Fruit fly (Drosophila melanogaster): ENCODE results near the gene Eip74EF.

The Eip74EF gene

DNA sequence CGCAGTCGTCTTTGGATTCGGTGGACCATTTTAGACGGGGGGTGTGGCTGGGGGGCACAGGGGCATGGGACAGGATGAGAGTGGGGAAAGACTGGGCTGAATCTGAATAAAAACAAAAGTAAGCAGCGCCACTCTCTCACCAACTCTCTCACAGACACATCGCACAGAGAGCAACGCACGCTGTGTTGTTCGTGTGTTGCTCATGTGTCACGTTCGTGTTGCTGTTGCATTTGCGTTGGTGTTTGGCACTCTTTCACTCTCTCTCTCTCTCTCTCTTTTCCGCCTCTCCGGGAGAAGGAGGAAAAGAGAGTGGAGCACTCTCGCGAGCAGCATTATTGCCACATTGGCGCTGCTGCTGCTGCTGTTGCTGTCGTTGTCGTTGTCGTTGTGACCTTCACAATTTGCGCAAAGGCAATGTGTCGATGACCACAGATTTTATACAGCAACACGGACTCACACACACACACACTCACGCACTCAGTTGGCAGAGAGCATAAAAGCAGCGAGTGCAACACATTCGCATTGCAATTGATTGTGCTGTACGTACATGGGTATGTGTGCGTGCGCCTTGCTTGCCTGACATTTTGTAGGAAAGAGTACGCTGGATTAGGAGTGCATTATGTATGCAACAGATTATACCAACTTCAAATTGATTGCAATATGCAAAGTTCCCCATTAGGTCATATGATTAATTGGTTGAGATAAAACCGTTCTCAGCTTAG, 55.4 kb downstream of the Eip74EF start:
- TF ChIP-seq CG15710 (tag; optimal IDR thresholded peaks at IDR 0.05), result no peak
- peak; percentile 88 for TF ChIP-seq CG13204 (GFP tag; optimal IDR thresholded peaks at IDR 0.05)
- no peak for TF ChIP-seq Pif1A (GFP tag; optimal IDR thresholded peaks at IDR 0.05)
- peak; percentile 99 for TF ChIP-seq EcR (GFP tag; optimal IDR thresholded peaks at IDR 0.05)
- peak; percentile 48; the same call in 1 of the 3 replicates for TF ChIP-seq CG4496 (GFP tag; IDR thresholded peaks at IDR 0.05)
- TF ChIP-seq fd96Ca (GFP tag; IDR thresholded peaks at IDR 0.05), result peak; percentile 64; the same call in 1 of the 3 replicates
- TF ChIP-seq CG9948 (tag; optimal IDR thresholded peaks at IDR 0.05), result no peak
- TF ChIP-seq Pif1B (GFP tag; optimal IDR thresholded peaks at IDR 0.05), result peak; percentile 49
- peak; percentile 72; the same call in 1 of the 2 replicates for TF ChIP-seq Ets98B (GFP tag; IDR thresholded peaks at IDR 0.05)
- no peak for TF ChIP-seq CG8159 (tag; optimal IDR thresholded peaks at IDR 0.05)
- no peak for TF ChIP-seq CG10348 (GFP tag; IDR thresholded peaks at IDR 0.05)
- peak; percentile 57; the same call in 1 of the 2 replicates for TF ChIP-seq CG12605 (GFP tag; IDR thresholded peaks at IDR 0.05)
- TF ChIP-seq rn (GFP tag; IDR thresholded peaks at IDR 0.05), result no peak
- TF ChIP-seq Snoo (tag; optimal IDR thresholded peaks at IDR 0.05), result peak; percentile 51
- peak; percentile 39 for TF ChIP-seq gl (tag; optimal IDR thresholded peaks at IDR 0.05)
- no peak for TF ChIP-seq CG17806 (tag; optimal IDR thresholded peaks at IDR 0.05)
- TF ChIP-seq CG8301 (tag; optimal IDR thresholded peaks at IDR 0.05), result no peak
- no peak for TF ChIP-seq CG34367 (tag; optimal IDR thresholded peaks at IDR 0.05)
- peak; percentile 43; the same call in 1 of the 2 replicates for TF ChIP-seq CG32121 (GFP tag; IDR thresholded peaks at IDR 0.05)
- no peak for TF ChIP-seq D1 (tag; optimal IDR thresholded peaks at IDR 0.05)
- no peak for TF ChIP-seq CG14655 (GFP tag; optimal IDR thresholded peaks at IDR 0.05)

DNA sequence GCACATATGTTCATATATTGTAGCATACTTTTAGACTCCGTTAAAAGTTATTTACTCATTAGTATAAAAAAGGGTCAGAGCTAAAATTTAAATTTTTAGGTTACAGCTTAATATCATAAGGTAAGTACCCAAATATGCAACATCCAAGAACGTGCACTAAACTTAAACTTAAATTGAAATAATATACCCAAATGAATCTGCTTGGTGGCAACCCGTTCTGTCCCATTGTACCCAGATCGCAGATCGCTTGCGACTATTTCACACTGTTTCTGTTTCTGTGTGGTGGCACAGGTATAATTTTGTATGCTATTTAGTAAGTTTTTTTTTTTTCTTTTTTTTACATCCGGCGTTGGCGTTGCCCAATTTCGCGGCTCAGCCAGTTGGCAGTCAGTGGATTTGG, 56.0 kb downstream of the Eip74EF start:
- TF ChIP-seq CG8159 (tag; optimal IDR thresholded peaks at IDR 0.05) (peak; percentile 30), fd96Ca (GFP tag; IDR thresholded peaks at IDR 0.05) (no peak), CG12605 (GFP tag; IDR thresholded peaks at IDR 0.05) (no peak), CG10348 (GFP tag; IDR thresholded peaks at IDR 0.05) (no peak)

DNA sequence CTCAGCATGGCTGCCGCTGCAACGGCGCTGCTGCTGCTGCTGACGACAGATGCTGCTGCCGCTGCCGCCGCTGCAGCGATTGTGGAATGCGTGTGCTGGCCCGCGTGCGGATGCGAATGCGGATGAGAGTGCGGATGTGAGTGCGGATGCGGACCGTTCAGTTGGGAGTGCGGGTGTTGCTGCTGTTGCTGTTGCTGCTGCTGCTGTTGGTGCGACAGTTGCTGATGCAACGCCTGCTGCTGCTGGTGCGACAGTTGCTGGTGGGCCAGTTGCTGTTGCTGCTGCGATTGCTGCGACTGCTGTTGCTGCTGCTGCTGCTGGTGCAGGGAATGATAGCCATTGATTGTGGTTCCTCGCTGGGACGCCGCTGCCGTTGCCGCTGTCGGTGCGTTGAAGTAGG, 56.9 kb downstream of the Eip74EF start:
- no peak for TF ChIP-seq EcR (GFP tag; optimal IDR thresholded peaks at IDR 0.05)
- TF ChIP-seq CG13204 (GFP tag; optimal IDR thresholded peaks at IDR 0.05), result peak; percentile 39

DNA sequence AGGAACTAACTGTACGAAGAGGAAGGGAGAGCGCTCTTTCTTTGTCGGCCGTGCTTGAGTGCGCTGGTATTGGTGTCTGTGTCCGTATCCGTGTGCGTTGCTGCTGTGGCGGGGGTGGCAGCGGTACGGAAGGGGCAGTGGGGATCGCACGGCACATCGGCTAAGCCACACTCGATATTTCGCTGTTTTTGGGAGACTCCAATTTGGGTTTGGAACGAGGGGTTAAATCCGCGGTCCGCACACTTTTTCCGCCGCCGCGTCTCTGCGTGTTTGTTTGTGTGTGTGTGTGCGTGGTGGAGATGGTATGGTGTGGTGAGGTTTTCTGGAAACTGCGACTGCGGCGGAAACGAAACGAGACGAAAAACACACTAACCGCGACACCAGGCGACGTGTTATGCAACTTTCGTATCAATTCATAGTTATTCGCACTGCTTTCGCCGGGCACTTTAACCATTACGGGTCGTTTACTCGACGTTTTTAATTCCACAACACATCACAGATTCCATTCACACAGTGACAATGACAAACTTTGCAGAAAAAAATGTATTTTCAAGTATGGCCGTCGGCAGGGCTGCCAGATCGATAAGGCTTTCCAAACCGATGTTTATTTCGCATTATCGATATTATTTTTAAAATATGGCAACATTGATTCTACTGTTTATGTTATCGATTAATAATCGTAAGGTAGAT, 61.8 kb downstream of the Eip74EF start, which contains the start of gene CycT:
TSS of gene CycT (minus strand) at position 574 of the 690 bp plus-strand sequence.
- TF ChIP-seq CG32121 (GFP tag; IDR thresholded peaks at IDR 0.05) (no peak), CG4496 (GFP tag; IDR thresholded peaks at IDR 0.05) (peak; percentile 46; the same call in 2 of the 3 replicates), Snoo (tag; optimal IDR thresholded peaks at IDR 0.05) (peak; percentile 59), D1 (tag; optimal IDR thresholded peaks at IDR 0.05) (no peak), fd96Ca (GFP tag; IDR thresholded peaks at IDR 0.05) (no peak; the same call in 2 of the 3 replicates), EcR (GFP tag; optimal IDR thresholded peaks at IDR 0.05) (peak; percentile 16)

DNA sequence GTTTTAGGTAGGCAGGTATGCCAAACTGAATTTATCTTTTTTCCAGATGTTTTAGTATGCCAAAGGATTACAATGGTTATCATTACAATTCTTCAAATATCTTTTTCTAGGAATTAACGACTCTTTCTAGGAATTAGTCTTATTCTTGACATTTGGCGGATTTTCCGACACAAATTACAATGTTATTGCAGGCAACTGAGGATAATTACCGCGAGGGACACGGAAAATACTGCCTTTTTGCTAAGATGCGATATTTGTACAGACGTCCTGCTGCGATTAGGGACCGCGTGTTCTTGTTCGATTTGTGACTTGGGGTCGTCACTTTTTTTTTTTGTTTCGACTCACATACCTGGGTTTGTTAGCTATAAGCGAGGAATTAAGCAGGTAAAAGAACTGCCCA, 63.3 kb downstream of the Eip74EF start:
- TF ChIP-seq Snoo (tag; optimal IDR thresholded peaks at IDR 0.05) (no peak), fd96Ca (GFP tag; IDR thresholded peaks at IDR 0.05) (no peak), gl (tag; optimal IDR thresholded peaks at IDR 0.05) (no peak), rn (GFP tag; IDR thresholded peaks at IDR 0.05) (no peak), CG32121 (GFP tag; IDR thresholded peaks at IDR 0.05) (no peak), D1 (tag; optimal IDR thresholded peaks at IDR 0.05) (no peak), CG8159 (tag; optimal IDR thresholded peaks at IDR 0.05) (no peak), Pif1B (GFP tag; optimal IDR thresholded peaks at IDR 0.05) (no peak), CG13204 (GFP tag; optimal IDR thresholded peaks at IDR 0.05) (no peak), CG15710 (tag; optimal IDR thresholded peaks at IDR 0.05) (no peak), CG12605 (GFP tag; IDR thresholded peaks at IDR 0.05) (no peak), Pif1A (GFP tag; optimal IDR thresholded peaks at IDR 0.05) (no peak)

DNA sequence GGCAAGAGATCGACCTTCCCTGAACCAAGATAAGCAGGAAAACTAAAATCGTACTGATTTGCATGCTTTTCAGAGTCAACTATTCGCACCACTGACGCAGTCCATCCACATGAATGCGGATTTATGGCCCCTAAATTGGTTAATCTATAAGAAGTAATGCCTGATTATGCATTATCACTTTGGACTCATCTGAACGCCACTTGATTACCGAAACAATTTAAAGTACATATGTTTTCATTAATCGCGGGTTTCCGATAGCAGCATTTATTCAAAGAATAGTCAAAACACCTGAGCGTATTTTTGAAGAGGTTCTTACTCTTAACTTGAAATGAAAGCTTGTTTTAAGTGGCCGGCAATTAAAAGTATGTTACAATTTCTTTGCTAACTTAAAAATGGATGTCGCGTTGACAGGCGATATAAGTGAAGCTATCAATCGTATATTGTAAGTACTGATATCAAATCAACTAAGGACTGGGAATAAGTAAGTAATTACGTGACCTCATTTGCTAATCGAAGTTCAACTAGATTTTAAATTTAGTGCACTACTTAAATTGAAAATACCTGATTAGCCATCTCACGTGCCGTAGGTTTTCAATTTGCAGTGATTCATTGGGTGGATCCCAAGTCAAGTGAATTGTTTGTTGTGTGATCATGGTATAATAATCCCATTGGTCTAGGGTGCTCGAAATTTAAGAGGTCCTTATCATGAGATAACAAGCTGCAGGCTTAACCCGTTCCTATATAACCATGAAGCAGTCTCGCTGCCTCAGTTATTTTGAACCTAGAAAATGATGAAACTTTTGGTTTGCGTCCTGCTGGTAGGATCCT, 69.9 kb downstream of the Eip74EF start, which contains the start of the genes Jon74E and CG7542:
TSS of gene Jon74E (minus strand) at position 79 of the 828 bp plus-strand sequence.
TSS of gene CG7542 (plus strand) at position 778 of the 828 bp plus-strand sequence.
- TF ChIP-seq CG17806 (tag; optimal IDR thresholded peaks at IDR 0.05), result no peak
- TF ChIP-seq Pif1B (GFP tag; optimal IDR thresholded peaks at IDR 0.05), result no peak
- TF ChIP-seq Snoo (tag; optimal IDR thresholded peaks at IDR 0.05), result no peak
- TF ChIP-seq CG10348 (GFP tag; IDR thresholded peaks at IDR 0.05), result no peak
- TF ChIP-seq Ets98B (GFP tag; IDR thresholded peaks at IDR 0.05), result no peak
- no peak for TF ChIP-seq CG14655 (GFP tag; optimal IDR thresholded peaks at IDR 0.05)
- no peak for TF ChIP-seq rn (GFP tag; IDR thresholded peaks at IDR 0.05)
- no peak for TF ChIP-seq CG8301 (tag; optimal IDR thresholded peaks at IDR 0.05)
